ENCODE assay signal across 1 fruit fly cellular context in the genomic region with DNA sequence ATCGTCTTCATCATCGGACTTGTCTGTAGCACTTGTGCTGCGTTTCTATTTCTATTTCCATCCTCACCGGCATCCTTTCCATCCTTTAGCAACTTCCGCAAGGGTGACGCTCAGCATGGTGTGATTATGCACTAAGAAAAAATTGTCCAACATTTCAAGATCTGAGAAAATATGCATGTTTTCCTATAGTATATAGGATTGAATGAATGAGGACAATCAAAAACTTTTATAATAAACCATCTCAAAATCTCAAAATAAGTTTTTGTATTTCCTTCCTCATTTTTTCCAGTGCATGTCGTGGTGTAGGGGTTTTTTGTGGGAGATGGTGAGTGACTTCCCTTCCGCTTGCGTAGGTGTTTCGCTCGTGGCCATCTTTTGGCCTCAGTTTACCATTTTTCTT.
TF ChIP-seq lines count a peak whose summit lies in the region.

No protein-coding gene starts in this region.

TF ChIP-seq in whole organism, embryonic, 481 proteins besides CTCF, POLR2A, EP300 and RAD21 (continued from another document and continues in another):
- TF ChIP-seq CG8089 (GFP tag; optimal IDR thresholded peaks at IDR 0.05; lab: Kevin White, UChicago) = no peak
- no peak for TF ChIP-seq trh (GFP tag; optimal IDR thresholded peaks at IDR 0.05; lab: Kevin White, UChicago)
- TF ChIP-seq hb (GFP tag; IDR thresholded peaks at IDR 0.05; lab: Robert Waterston, UW; ENCODE audit: partially characterized antibody) = no peak
- no peak for TF ChIP-seq Dref (GFP tag; IDR thresholded peaks at IDR 0.05; lab: Robert Waterston, UW)
- TF ChIP-seq CG10267 (tag; optimal IDR thresholded peaks at IDR 0.05; lab: Kevin White, UChicago) = peak; percentile 1
- no peak for TF ChIP-seq CG6272 (GFP tag; IDR thresholded peaks at IDR 0.05; lab: Robert Waterston, UW)
- no peak for TF ChIP-seq stwl (tag; optimal IDR thresholded peaks at IDR 0.05; lab: Kevin White, UChicago)
- no peak for TF ChIP-seq CG10366 (GFP tag; IDR thresholded peaks at IDR 0.05; lab: Robert Waterston, UW)
- no peak for TF ChIP-seq CG14860 (GFP tag; IDR thresholded peaks at IDR 0.05; lab: Robert Waterston, UW; ENCODE audit: partially characterized antibody)
- no peak for TF ChIP-seq chif (GFP tag; optimal IDR thresholded peaks at IDR 0.05; lab: Kevin White, UChicago)
- TF ChIP-seq en (GFP tag; optimal IDR thresholded peaks at IDR 0.05; lab: Kevin White, UChicago) = no peak
- TF ChIP-seq CG14014 (GFP tag; IDR thresholded peaks at IDR 0.05; lab: Robert Waterston, UW) = peak; percentile 39; the same call in 1 of the 2 replicates
- TF ChIP-seq mirr (GFP tag; optimal IDR thresholded peaks at IDR 0.05; lab: Kevin White, UChicago) = no peak
- TF ChIP-seq br (optimal IDR thresholded peaks at IDR 0.05; lab: Kevin White, UChicago) = no peak
- no peak for TF ChIP-seq toy (GFP tag; IDR thresholded peaks at IDR 0.05; lab: Robert Waterston, UW)
- TF ChIP-seq sens (GFP tag; lab: Kevin White, UChicago) = peak; percentile 61
- TF ChIP-seq MBD-R2 (GFP tag; IDR thresholded peaks at IDR 0.05; lab: Robert Waterston, UW) = no peak
- no peak for TF ChIP-seq CG7372 (GFP tag; IDR thresholded peaks at IDR 0.05; lab: Robert Waterston, UW)
- TF ChIP-seq dimm (GFP tag; IDR thresholded peaks at IDR 0.05; lab: Robert Waterston, UW) = no peak
- no peak for TF ChIP-seq CG13287 (GFP tag; IDR thresholded peaks at IDR 0.05; lab: Robert Waterston, UW; ENCODE audit: partially characterized antibody)
- peak; percentile 28; the same call in 1 of the 2 replicates for TF ChIP-seq CG31441 (GFP tag; IDR thresholded peaks at IDR 0.05; lab: Robert Waterston, UW)
- peak; percentile 12 for TF ChIP-seq CG3281 (GFP tag; optimal IDR thresholded peaks at IDR 0.05; lab: Kevin White, UChicago)
- no peak for TF ChIP-seq pros (GFP tag; optimal IDR thresholded peaks at IDR 0.05; lab: Kevin White, UChicago)
- no peak for TF ChIP-seq chn (GFP tag; optimal IDR thresholded peaks at IDR 0.05; lab: Kevin White, UChicago)
- no peak for TF ChIP-seq CG4328 (GFP tag; optimal IDR thresholded peaks at IDR 0.05; lab: Kevin White, UChicago)
- TF ChIP-seq Awh (GFP tag; IDR thresholded peaks at IDR 0.05; lab: Robert Waterston, UW) = no peak
- no peak for TF ChIP-seq CG7987 (GFP tag; optimal IDR thresholded peaks at IDR 0.05; lab: Kevin White, UChicago)
- TF ChIP-seq CG2202 (tag; optimal IDR thresholded peaks at IDR 0.05; lab: Kevin White, UChicago) = no peak
- TF ChIP-seq CG17612 (GFP tag; IDR thresholded peaks at IDR 0.05; lab: Robert Waterston, UW) = no peak
- TF ChIP-seq CG10565 (GFP tag; optimal IDR thresholded peaks at IDR 0.05; lab: Kevin White, UChicago) = no peak
- TF ChIP-seq C15 (GFP tag; IDR thresholded peaks at IDR 0.05; lab: Robert Waterston, UW) = no peak
- TF ChIP-seq gsb (GFP tag; IDR thresholded peaks at IDR 0.05; lab: Robert Waterston, UW) = no peak
- TF ChIP-seq fd102C (GFP tag; optimal IDR thresholded peaks at IDR 0.05; lab: Kevin White, UChicago) = no peak
- TF ChIP-seq CG31224 (GFP tag; IDR thresholded peaks at IDR 0.05; lab: Robert Waterston, UW) = peak; percentile 24; the same call in 1 of the 2 replicates
- no peak for TF ChIP-seq fru (optimal IDR thresholded peaks at IDR 0.05; lab: Kevin White, UChicago)
- peak; percentile 2 for TF ChIP-seq tin (GFP tag; optimal IDR thresholded peaks at IDR 0.05; lab: Kevin White, UChicago)
- peak; percentile 24; the same call in 1 of the 2 replicates for TF ChIP-seq lmd (GFP tag; IDR thresholded peaks at IDR 0.05; lab: Robert Waterston, UW)
- no peak for TF ChIP-seq CG6791 (GFP tag; IDR thresholded peaks at IDR 0.05; lab: Robert Waterston, UW; ENCODE audit: partially characterized antibody)
- no peak for TF ChIP-seq YL-1 (GFP tag; optimal IDR thresholded peaks at IDR 0.05; lab: Kevin White, UChicago)
- no peak for TF ChIP-seq CG2889 (GFP tag; IDR thresholded peaks at IDR 0.05; lab: Robert Waterston, UW)
- no peak for TF ChIP-seq CG9727 (GFP tag; optimal IDR thresholded peaks at IDR 0.05; lab: Kevin White, UChicago)
- TF ChIP-seq jumu (GFP tag; optimal IDR thresholded peaks at IDR 0.05; lab: Kevin White, UChicago) = no peak
- no peak for TF ChIP-seq Tbp (GFP tag; optimal IDR thresholded peaks at IDR 0.05; lab: Kevin White, UChicago)
- no peak for TF ChIP-seq GATAe (GFP tag; conservative IDR thresholded peaks at IDR 0.05; lab: Robert Waterston, UW)
- TF ChIP-seq ind (GFP tag; optimal IDR thresholded peaks at IDR 0.05; lab: Kevin White, UChicago) = no peak
- TF ChIP-seq CG32532 (GFP tag; IDR thresholded peaks at IDR 0.05; lab: Robert Waterston, UW) = 0 out of 2 replicates have a peak, but pooled peaks have one; percentile 22
- TF ChIP-seq corto (GFP tag; optimal IDR thresholded peaks at IDR 0.05; lab: Kevin White, UChicago) = no peak
- TF ChIP-seq H2.0 (GFP tag; IDR thresholded peaks at IDR 0.05; lab: Robert Waterston, UW) = no peak
- TF ChIP-seq ken (GFP tag; IDR thresholded peaks at IDR 0.05; lab: Robert Waterston, UW) = no peak
- no peak for TF ChIP-seq CG3995 (GFP tag; optimal IDR thresholded peaks at IDR 0.05; lab: Kevin White, UChicago)
- no peak for TF ChIP-seq trem (tag; optimal IDR thresholded peaks at IDR 0.05; lab: Kevin White, UChicago)
- TF ChIP-seq Ptx1 (GFP tag; IDR thresholded peaks at IDR 0.05; lab: Robert Waterston, UW) = no peak
- TF ChIP-seq gem (tag; optimal IDR thresholded peaks at IDR 0.05; lab: Kevin White, UChicago) = peak; percentile 45
- TF ChIP-seq Dbx (GFP tag; IDR thresholded peaks at IDR 0.05; lab: Robert Waterston, UW) = peak; percentile 32; the same call in 1 of the 3 replicates
- peak; percentile 18 for TF ChIP-seq grau (tag; optimal IDR thresholded peaks at IDR 0.05; lab: Kevin White, UChicago)
- no peak for TF ChIP-seq wor (GFP tag; IDR thresholded peaks at IDR 0.05; lab: Robert Waterston, UW)
- TF ChIP-seq tx (GFP tag; optimal IDR thresholded peaks at IDR 0.05; lab: Kevin White, UChicago) = no peak
- TF ChIP-seq Abd-B (GFP tag; optimal IDR thresholded peaks at IDR 0.05; lab: Kevin White, UChicago) = no peak
- TF ChIP-seq CG2129 (GFP tag; IDR thresholded peaks at IDR 0.05; lab: Robert Waterston, UW; ENCODE audit: partially characterized antibody) = no peak
- TF ChIP-seq pzg (GFP tag; optimal IDR thresholded peaks at IDR 0.05; lab: Kevin White, UChicago) = no peak
- no peak for TF ChIP-seq NK7.1 (GFP tag; optimal IDR thresholded peaks at IDR 0.05; lab: Kevin White, UChicago)
- TF ChIP-seq CG10209 (GFP tag; optimal IDR thresholded peaks at IDR 0.05; lab: Kevin White, UChicago) = no peak
- no peak for TF ChIP-seq danr (GFP tag; IDR thresholded peaks at IDR 0.05; lab: Robert Waterston, UW)
- TF ChIP-seq row (GFP tag; IDR thresholded peaks at IDR 0.05; lab: Robert Waterston, UW) = peak; percentile 57
- no peak for TF ChIP-seq seq (GFP tag; IDR thresholded peaks at IDR 0.05; lab: Robert Waterston, UW)
- no peak for TF ChIP-seq Hmx (GFP tag; optimal IDR thresholded peaks at IDR 0.05; lab: Kevin White, UChicago)
- no peak for TF ChIP-seq CG18619 (GFP tag; optimal IDR thresholded peaks at IDR 0.05; lab: Kevin White, UChicago)
- peak; percentile 17 for TF ChIP-seq CG15269 (tag; optimal IDR thresholded peaks at IDR 0.05; lab: Kevin White, UChicago)
- no peak for TF ChIP-seq ftz-f1 (GFP tag; optimal IDR thresholded peaks at IDR 0.05; lab: Kevin White, UChicago)
- TF ChIP-seq chinmo (GFP tag; IDR thresholded peaks at IDR 0.05; lab: Robert Waterston, UW; ENCODE audit: partially characterized antibody) = no peak
- TF ChIP-seq eve (GFP tag; optimal IDR thresholded peaks at IDR 0.05; lab: Kevin White, UChicago) = no peak
- no peak for TF ChIP-seq CG4617 (GFP tag; optimal IDR thresholded peaks at IDR 0.05; lab: Kevin White, UChicago; ENCODE audit: borderline replicate concordance)
- TF ChIP-seq Doc3 (GFP tag; IDR thresholded peaks at IDR 0.05; lab: Robert Waterston, UW; ENCODE audit: partially characterized antibody) = no peak
- TF ChIP-seq her (GFP tag; optimal IDR thresholded peaks at IDR 0.05; lab: Kevin White, UChicago) = no peak
- TF ChIP-seq Dip2 (GFP tag; IDR thresholded peaks at IDR 0.05; lab: Robert Waterston, UW) = no peak
- TF ChIP-seq CG18599 (GFP tag; optimal IDR thresholded peaks at IDR 0.05; lab: Kevin White, UChicago) = peak; percentile 68
- TF ChIP-seq prd (optimal IDR thresholded peaks at IDR 0.05; lab: Kevin White, UChicago) = no peak
- TF ChIP-seq prd (GFP tag; IDR thresholded peaks at IDR 0.05; lab: Robert Waterston, UW) = no peak
- TF ChIP-seq pfk (GFP tag; optimal IDR thresholded peaks at IDR 0.05; lab: Kevin White, UChicago) = no peak
- TF ChIP-seq CG30431 (GFP tag; optimal IDR thresholded peaks at IDR 0.05; lab: Kevin White, UChicago) = no peak
- TF ChIP-seq jing (GFP tag; optimal IDR thresholded peaks at IDR 0.05; lab: Kevin White, UChicago) = no peak
- no peak for TF ChIP-seq CG13624 (GFP tag; optimal IDR thresholded peaks at IDR 0.05; lab: Kevin White, UChicago)
- TF ChIP-seq Hr3 (GFP tag; optimal IDR thresholded peaks at IDR 0.05; lab: Kevin White, UChicago) = no peak
- TF ChIP-seq Ets65A (GFP tag; lab: Kevin White, UChicago) = peak; percentile 80
- no peak for TF ChIP-seq NFAT (GFP tag; IDR thresholded peaks at IDR 0.05; lab: Robert Waterston, UW)
- TF ChIP-seq ATbp (GFP tag; optimal IDR thresholded peaks at IDR 0.05; lab: Kevin White, UChicago) = peak; percentile 35
- no peak for TF ChIP-seq CG9797 (GFP tag; optimal IDR thresholded peaks at IDR 0.05; lab: Kevin White, UChicago)
- no peak for TF ChIP-seq CG10462 (GFP tag; optimal IDR thresholded peaks at IDR 0.05; lab: Kevin White, UChicago)
- TF ChIP-seq CG17359 (tag; optimal IDR thresholded peaks at IDR 0.05; lab: Kevin White, UChicago) = peak; percentile 44
- no peak for TF ChIP-seq CG15696 (tag; optimal IDR thresholded peaks at IDR 0.05; lab: Kevin White, UChicago)
- no peak for TF ChIP-seq Dip3 (GFP tag; optimal IDR thresholded peaks at IDR 0.05; lab: Kevin White, UChicago)
- TF ChIP-seq CG9609 (GFP tag; optimal IDR thresholded peaks at IDR 0.05; lab: Kevin White, UChicago) = no peak
- no peak for TF ChIP-seq bcd (GFP tag; optimal IDR thresholded peaks at IDR 0.05; lab: Kevin White, UChicago)
- no peak for TF ChIP-seq NC2α (GFP tag; optimal IDR thresholded peaks at IDR 0.05; lab: Kevin White, UChicago)
- TF ChIP-seq CG3407 (GFP tag; optimal IDR thresholded peaks at IDR 0.05; lab: Kevin White, UChicago) = no peak
- TF ChIP-seq BtbVII (GFP tag; optimal IDR thresholded peaks at IDR 0.05; lab: Kevin White, UChicago) = no peak
- TF ChIP-seq CG4282 (GFP tag; optimal IDR thresholded peaks at IDR 0.05; lab: Kevin White, UChicago) = no peak
- TF ChIP-seq CG10147 (GFP tag; optimal IDR thresholded peaks at IDR 0.05; lab: Kevin White, UChicago) = no peak
- no peak for TF ChIP-seq hbn (GFP tag; IDR thresholded peaks at IDR 0.05; lab: Robert Waterston, UW; ENCODE audit: partially characterized antibody)
- TF ChIP-seq CG3163 (GFP tag; optimal IDR thresholded peaks at IDR 0.05; lab: Kevin White, UChicago) = no peak
- TF ChIP-seq pho (GFP tag; optimal IDR thresholded peaks at IDR 0.05; lab: Kevin White, UChicago) = no peak
- no peak for TF ChIP-seq scrt (GFP tag; optimal IDR thresholded peaks at IDR 0.05; lab: Kevin White, UChicago)
- TF ChIP-seq CG15479 (GFP tag; optimal IDR thresholded peaks at IDR 0.05; lab: Kevin White, UChicago) = no peak
- TF ChIP-seq sr (GFP tag; IDR thresholded peaks at IDR 0.05; lab: Robert Waterston, UW) = no peak
- peak; percentile 59 for TF ChIP-seq lab (GFP tag; optimal IDR thresholded peaks at IDR 0.05; lab: Kevin White, UChicago)
- TF ChIP-seq dmrt99B (tag; optimal IDR thresholded peaks at IDR 0.05; lab: Kevin White, UChicago) = peak; percentile 50
- peak; percentile 30 for TF ChIP-seq PHDP (tag; optimal IDR thresholded peaks at IDR 0.05; lab: Kevin White, UChicago)
- TF ChIP-seq Hr39 (optimal IDR thresholded peaks at IDR 0.05; lab: Kevin White, UChicago) = no peak
- 0 out of 2 replicates have a peak, but pooled peaks have one; percentile 16 for TF ChIP-seq Atf6 (GFP tag; IDR thresholded peaks at IDR 0.05; lab: Robert Waterston, UW)
- TF ChIP-seq vfl (GFP tag; optimal IDR thresholded peaks at IDR 0.05; lab: Kevin White, UChicago) = no peak
- no peak for TF ChIP-seq tup (GFP tag; optimal IDR thresholded peaks at IDR 0.05; lab: Kevin White, UChicago)
- no peak for TF ChIP-seq HLH3B (GFP tag; IDR thresholded peaks at IDR 0.05; lab: Robert Waterston, UW)
- TF ChIP-seq dati (GFP tag; IDR thresholded peaks at IDR 0.05; lab: Robert Waterston, UW) = no peak
- TF ChIP-seq pb (GFP tag; optimal IDR thresholded peaks at IDR 0.05; lab: Kevin White, UChicago) = no peak
- no peak for TF ChIP-seq esg (GFP tag; conservative IDR thresholded peaks at IDR 0.05; lab: Robert Waterston, UW)
- TF ChIP-seq Oaz (GFP tag; IDR thresholded peaks at IDR 0.05; lab: Robert Waterston, UW) = no peak
- no peak for TF ChIP-seq Xrp1 (GFP tag; IDR thresholded peaks at IDR 0.05; lab: Robert Waterston, UW)
- TF ChIP-seq dysf (GFP tag; IDR thresholded peaks at IDR 0.05; lab: Robert Waterston, UW) = peak; percentile 37; the same call in 1 of the 3 replicates
- no peak for TF ChIP-seq CG12071 (GFP tag; optimal IDR thresholded peaks at IDR 0.05; lab: Kevin White, UChicago)
- TF ChIP-seq CG4854 (GFP tag; optimal IDR thresholded peaks at IDR 0.05; lab: Kevin White, UChicago) = no peak
- TF ChIP-seq CG18764 (GFP tag; optimal IDR thresholded peaks at IDR 0.05; lab: Kevin White, UChicago) = no peak
- TF ChIP-seq ato (GFP tag; IDR thresholded peaks at IDR 0.05; lab: Robert Waterston, UW; ENCODE audit: partially characterized antibody) = no peak
- TF ChIP-seq CG11504 (tag; optimal IDR thresholded peaks at IDR 0.05; lab: Kevin White, UChicago) = peak; percentile 52
- no peak for TF ChIP-seq CG34422 (GFP tag; IDR thresholded peaks at IDR 0.05; lab: Robert Waterston, UW)
- TF ChIP-seq CG7928 (GFP tag; optimal IDR thresholded peaks at IDR 0.05; lab: Kevin White, UChicago) = no peak
- TF ChIP-seq Antp (GFP tag; optimal IDR thresholded peaks at IDR 0.05; lab: Kevin White, UChicago) = no peak
- no peak for TF ChIP-seq CG13424 (tag; optimal IDR thresholded peaks at IDR 0.05; lab: Kevin White, UChicago)
- no peak for TF ChIP-seq ranshi (GFP tag; IDR thresholded peaks at IDR 0.05; lab: Robert Waterston, UW)
- TF ChIP-seq CG12391 (tag; optimal IDR thresholded peaks at IDR 0.05; lab: Kevin White, UChicago) = peak; percentile 21
- no peak for TF ChIP-seq CG31365 (tag; optimal IDR thresholded peaks at IDR 0.05; lab: Kevin White, UChicago)
- TF ChIP-seq CG1603 (tag; optimal IDR thresholded peaks at IDR 0.05; lab: Kevin White, UChicago) = peak; percentile 10
- TF ChIP-seq CG7556 (GFP tag; optimal IDR thresholded peaks at IDR 0.05; lab: Kevin White, UChicago) = peak; percentile 23
- peak; percentile 18 for TF ChIP-seq CG6813 (GFP tag; optimal IDR thresholded peaks at IDR 0.05; lab: Kevin White, UChicago)
